Fruit fly (Drosophila melanogaster) whole organism, adult: ENCODE results near the gene zormin.

Experiments
- CG11617 ChIP-seq: fragments of 200-800 bp; sonication (Bioruptor generic); optimal IDR thresholded peaks from 2 replicates; lab custom pipeline; 2017; ENCODE audit warnings: mild to moderate bottlenecking, missing biosample characterization, missing genetic modification reagents, missing genetic modification characterization
- CG12768 ChIP-seq: fragments of 200-800 bp; sonication (Bioruptor generic); optimal IDR thresholded peaks from 2 replicates; lab custom pipeline; 2017; ENCODE audit warnings: missing biosample characterization, missing genetic modification characterization, mild to moderate bottlenecking, moderate library complexity, missing genetic modification reagents
- CG14711 ChIP-seq: fragments of 200-800 bp; sonication (Bioruptor generic); optimal IDR thresholded peaks from 2 replicates; lab custom pipeline; 2018; ENCODE audit warnings: missing biosample characterization, mild to moderate bottlenecking, missing genetic modification characterization, moderate library complexity
- CG1620 ChIP-seq: fragments of 200-800 bp; sonication (Bioruptor generic); optimal IDR thresholded peaks from 2 replicates; lab custom pipeline; 2016; ENCODE audit warnings: missing biosample characterization, missing genetic modification characterization
- CG33017 ChIP-seq: fragments of 200-800 bp; sonication (Bioruptor generic); optimal IDR thresholded peaks from 2 replicates; lab custom pipeline; 2018; ENCODE audit warnings: missing biosample characterization, mild to moderate bottlenecking, missing genetic modification characterization, moderate library complexity
- CG5204 ChIP-seq: fragments of 200-800 bp; sonication (Bioruptor generic); optimal IDR thresholded peaks from 2 replicates; lab custom pipeline; 2016; ENCODE audit warnings: missing biosample characterization, missing genetic modification characterization
- CG7045 ChIP-seq: fragments of 200-800 bp; sonication (Bioruptor generic); optimal IDR thresholded peaks from 2 replicates; lab custom pipeline; 2017; ENCODE audit warnings: missing biosample characterization, mild to moderate bottlenecking, missing genetic modification characterization
- CG7101 ChIP-seq: fragments of 200-800 bp; sonication (Bioruptor generic); optimal IDR thresholded peaks from 2 replicates; lab custom pipeline; 2018; ENCODE audit warnings: missing biosample characterization, mild to moderate bottlenecking, missing genetic modification characterization, moderate library complexity
- Clk ChIP-seq: fragments of 200-800 bp; sonication (Bioruptor generic); optimal IDR thresholded peaks from 2 replicates; lab custom pipeline; 2017; ENCODE audit warnings: missing biosample characterization, missing genetic modification characterization
- Crg-1 ChIP-seq: fragments of 200-800 bp; sonication (Bioruptor generic); optimal IDR thresholded peaks from 2 replicates; lab custom pipeline; 2016; ENCODE audit warnings: missing biosample characterization, missing genetic modification characterization
- Hr96 ChIP-seq: fragments of 200-800 bp; sonication (Bioruptor generic); optimal IDR thresholded peaks from 2 replicates; lab custom pipeline; 2016; ENCODE audit warnings: missing biosample characterization, missing genetic modification characterization
- Mnt ChIP-seq: fragments of 200-800 bp; sonication (Bioruptor generic); optimal IDR thresholded peaks from 2 replicates; lab custom pipeline; 2016; ENCODE audit warnings: missing biosample characterization, mild to moderate bottlenecking, missing genetic modification characterization
- bab1 ChIP-seq: fragments of 200-800 bp; sonication (Bioruptor generic); optimal IDR thresholded peaks from 3 replicates; lab custom pipeline; 2019; ENCODE audit warnings: missing biosample characterization, mild to moderate bottlenecking, missing genetic modification characterization, moderate library complexity
- cic ChIP-seq: fragments of 200-800 bp; sonication (Bioruptor generic); optimal IDR thresholded peaks from 2 replicates; lab custom pipeline; 2017; ENCODE audit warnings: missing biosample characterization, mild to moderate bottlenecking, missing genetic modification characterization, moderate library complexity
- cnc ChIP-seq, 2 experiments: fragments of >200 bp; optimal IDR thresholded peaks; 2 replicates each; lab custom pipeline; 2017
- kay ChIP-seq: fragments of 200-800 bp; sonication (Bioruptor generic); peaks from one replicate; lab custom pipeline; 2016; ENCODE audit warnings: missing biosample characterization, missing genetic modification characterization, borderline replicate concordance
- ovo ChIP-seq: fragments of 200-800 bp; sonication (Bioruptor generic); optimal IDR thresholded peaks from 2 replicates; lab custom pipeline; 2016; ENCODE audit warnings: missing biosample characterization, missing genetic modification characterization
- pad ChIP-seq: fragments of 200-800 bp; sonication (Bioruptor generic); optimal IDR thresholded peaks from 3 replicates; lab custom pipeline; 2017; ENCODE audit warnings: missing biosample characterization, missing genetic modification characterization, mild to moderate bottlenecking, moderate library complexity, missing genetic modification reagents
- tj ChIP-seq: fragments of 200-800 bp; sonication (Bioruptor generic); optimal IDR thresholded peaks from 3 replicates; lab custom pipeline; 2017; ENCODE audit warnings: missing biosample characterization, mild to moderate bottlenecking, missing genetic modification characterization, moderate library complexity
- toe ChIP-seq: fragments of 200-800 bp; sonication (Bioruptor generic); optimal IDR thresholded peaks from 2 replicates; lab custom pipeline; 2016; ENCODE audit warnings: missing biosample characterization, missing genetic modification characterization

The zormin gene

dm6 chr3L:2115524-2116245 is 35.8 kb downstream of the zormin start, which contains the start of gene sls:
Gene sls, minus strand, starts transcription at chr3L:2115611.
- peak; percentile 72 for TF ChIP-seq kay (GFP tag; lab: Kevin White, UChicago)
- TF ChIP-seq CG1620 (GFP tag; lab: Kevin White, UChicago): no peak
- TF ChIP-seq CG14711 (tag; lab: Kevin White, UChicago): peak; percentile 65
- TF ChIP-seq Crg-1 (GFP tag; lab: Kevin White, UChicago): no peak
- TF ChIP-seq CG11617 (GFP tag; lab: Kevin White, UChicago): no peak
- no peak for TF ChIP-seq CG7045 (GFP tag; lab: Kevin White, UChicago)
- TF ChIP-seq cic (GFP tag; lab: Kevin White, UChicago): no peak
- peak; percentile 68 for TF ChIP-seq CG33017 (tag; lab: Kevin White, UChicago)
- TF ChIP-seq cnc (optimal IDR thresholded peaks at IDR 0.05; lab: Kevin White, UChicago): no peak
- peak; percentile 59 for TF ChIP-seq CG5204 (GFP tag; lab: Kevin White, UChicago)
- TF ChIP-seq pad (GFP tag; lab: Kevin White, UChicago): no peak
- TF ChIP-seq Clk (GFP tag; lab: Kevin White, UChicago): no peak
- no peak for TF ChIP-seq tj (GFP tag; lab: Kevin White, UChicago)
- no peak for TF ChIP-seq CG12768
- TF ChIP-seq Hr96 (GFP tag; lab: Kevin White, UChicago): peak; percentile 26
- TF ChIP-seq ovo: no peak
- TF ChIP-seq bab1 (GFP tag; lab: Kevin White, UChicago): no peak
- TF ChIP-seq toe (GFP tag; lab: Kevin White, UChicago): no peak
- TF ChIP-seq Mnt: no peak
- peak; percentile 62 for TF ChIP-seq CG7101 (tag; lab: Kevin White, UChicago)

- TF ChIP-seq CG7101 (tag; lab: Kevin White, UChicago) (no peak), pad (GFP tag; lab: Kevin White, UChicago) (no peak), CG7045 (GFP tag; lab: Kevin White, UChicago) (no peak), kay (GFP tag; lab: Kevin White, UChicago) (peak; percentile 57)
Measured at dm6 chr3L:2114687-2115444, 36.6 kb downstream of the zormin start.

- TF ChIP-seq Clk (GFP tag; lab: Kevin White, UChicago) (no peak), tj (GFP tag; lab: Kevin White, UChicago) (no peak), Hr96 (GFP tag; lab: Kevin White, UChicago) (no peak), CG33017 (tag; lab: Kevin White, UChicago) (no peak), toe (GFP tag; lab: Kevin White, UChicago) (no peak), Mnt (no peak), cic (GFP tag; lab: Kevin White, UChicago) (no peak), CG5204 (GFP tag; lab: Kevin White, UChicago) (no peak), CG14711 (tag; lab: Kevin White, UChicago) (no peak), Crg-1 (GFP tag; lab: Kevin White, UChicago) (no peak), cnc (optimal IDR thresholded peaks at IDR 0.05; lab: Kevin White, UChicago) (no peak), kay (GFP tag; lab: Kevin White, UChicago) (no peak), bab1 (GFP tag; lab: Kevin White, UChicago) (no peak), CG1620 (GFP tag; lab: Kevin White, UChicago) (no peak), pad (GFP tag; lab: Kevin White, UChicago) (no peak), ovo (no peak), CG12768 (no peak), CG7101 (tag; lab: Kevin White, UChicago) (no peak), CG11617 (GFP tag; lab: Kevin White, UChicago) (no peak), CG7045 (GFP tag; lab: Kevin White, UChicago) (no peak)
Measured at dm6 chr3L:2107293-2107858, 44.1 kb downstream of the zormin start.

dm6 chr3L:2089751-2090510 is 61.6 kb downstream of the zormin start:
- TF ChIP-seq CG11617 (GFP tag; lab: Kevin White, UChicago): no peak
- TF ChIP-seq ovo: no peak
- TF ChIP-seq Clk (GFP tag; lab: Kevin White, UChicago): no peak
- no peak for TF ChIP-seq bab1 (GFP tag; lab: Kevin White, UChicago)
